Worm (Caenorhabditis elegans) whole organism, L4 larva: ENCODE results near the gene Y38H6A.1.

Source experiments
- F10B5.3 ChIP-seq: sonication (generic microtip); optimal IDR thresholded peaks from 2 replicates; lab custom pipeline; 2016; ENCODE audit warnings: mild to moderate bottlenecking, missing genetic modification characterization, missing compliant biosample characterization
- F44E2.7 ChIP-seq: fragments of 200-800 bp; sonication (Bioruptor generic); IDR thresholded peaks from 2 replicates; pipeline ENCODE4 v2.1.2; 2022; ENCODE audit warnings: missing genetic modification characterization, missing compliant biosample characterization
- F49E8.2 ChIP-seq: sonication (generic microtip); optimal IDR thresholded peaks from 2 replicates; lab custom pipeline; 2016; ENCODE audit warnings: missing compliant biosample characterization, mild to moderate bottlenecking, missing genetic modification characterization, borderline replicate concordance
- R02D3.7 ChIP-seq: fragments of 150-350 bp; sonication (generic microtip); optimal IDR thresholded peaks from 3 replicates; lab custom pipeline; 2014; ENCODE audit warnings: missing biosample characterization, missing genetic modification characterization
- Y48G9A.11 ChIP-seq: fragments of 200-800 bp; sonication (Bioruptor generic); IDR thresholded peaks from 2 replicates; pipeline ENCODE4 v1.3.6; 2022; ENCODE audit warnings: missing genetic modification reagents, missing genetic modification characterization, missing compliant biosample characterization
- ZK546.5 ChIP-seq, 2 experiments: sonication (generic microtip); optimal IDR thresholded peaks; 2 replicates each; lab custom pipeline; 2017; ENCODE audit warnings: missing biosample characterization in 2 of 2, missing genetic modification characterization in 2 of 2
- aha-1 ChIP-seq: fragments of 150-350 bp; peaks from one replicate; lab custom pipeline; 2014; ENCODE audit warnings: missing biosample characterization, missing genetic modification characterization
- ama-1 ChIP-seq: fragments of 150-350 bp; optimal IDR thresholded peaks from 2 replicates; lab custom pipeline; 2014; ENCODE audit warnings: inconsistent platforms, mixed read lengths
- ceh-28 ChIP-seq: fragments of 150-350 bp; optimal IDR thresholded peaks from 2 replicates; lab custom pipeline; 2014; ENCODE audit warnings: missing biosample characterization, missing genetic modification reagents, missing genetic modification characterization
- ces-1 ChIP-seq: fragments of 150-350 bp; sonication (generic microtip); optimal IDR thresholded peaks from 4 replicates; lab custom pipeline; 2014; ENCODE audit warnings: missing biosample characterization, missing genetic modification reagents, missing genetic modification characterization
- cey-2 ChIP-seq: sonication (generic microtip); optimal IDR thresholded peaks from 3 replicates; lab custom pipeline; 2017; ENCODE audit warnings: missing genetic modification characterization, mild to moderate bottlenecking, missing compliant biosample characterization, antibody characterized with exemption, borderline replicate concordance; ENCODE audit not compliant: insufficient read depth
- daf-12 ChIP-seq: fragments of 150-350 bp; optimal IDR thresholded peaks from 2 replicates; lab custom pipeline; 2014; ENCODE audit warnings: missing biosample characterization, missing genetic modification reagents, missing genetic modification characterization
- daf-19 ChIP-seq: fragments of 200-800 bp; sonication (Bioruptor generic); conservative IDR thresholded peaks from 2 replicates; pipeline ENCODE4 v1.3.6; 2022; ENCODE audit warnings: missing genetic modification characterization, missing compliant biosample characterization
- dve-1 ChIP-seq: sonication (generic microtip); optimal IDR thresholded peaks from 2 replicates; lab custom pipeline; 2017; ENCODE audit warnings: antibody characterized with exemption, mild to moderate bottlenecking, missing genetic modification characterization, missing compliant biosample characterization; ENCODE audit not compliant: insufficient read depth
- egl-43 ChIP-seq: fragments of 200-800 bp; sonication (Bioruptor generic); IDR thresholded peaks from 2 replicates; pipeline ENCODE4 v1.3.6; 2022; ENCODE audit warnings: missing genetic modification reagents, missing genetic modification characterization, missing compliant biosample characterization
- fkh-10 ChIP-seq: fragments of 150-350 bp; optimal IDR thresholded peaks from 2 replicates; lab custom pipeline; 2014; ENCODE audit warnings: missing biosample characterization, missing genetic modification reagents, missing genetic modification characterization
- jun-1 ChIP-seq: fragments of 150-350 bp; optimal IDR thresholded peaks from 2 replicates; lab custom pipeline; 2014; ENCODE audit warnings: missing biosample characterization, missing genetic modification reagents, missing genetic modification characterization
- lim-7 ChIP-seq: fragments of 200-800 bp; sonication (Bioruptor generic); IDR thresholded peaks from 2 replicates; pipeline ENCODE4 v1.3.6; 2022; ENCODE audit warnings: missing genetic modification characterization, missing compliant biosample characterization
- lin-13 ChIP-seq: fragments of 150-350 bp; optimal IDR thresholded peaks from 2 replicates; lab custom pipeline; 2014; ENCODE audit warnings: missing biosample characterization, missing genetic modification reagents, missing genetic modification characterization
- lir-3 ChIP-seq: sonication (generic microtip); optimal IDR thresholded peaks from 2 replicates; lab custom pipeline; 2016; ENCODE audit warnings: mild to moderate bottlenecking, missing genetic modification characterization, missing compliant biosample characterization
- madf-5 ChIP-seq, 2 experiments: fragments of 200-800 bp; sonication (Bioruptor generic); IDR thresholded peaks; 2 replicates each; pipeline ENCODE4 v1.3.6; 2022; ENCODE audit warnings: missing compliant biosample characterization in 2 of 2, missing genetic modification characterization in 2 of 2
- mxl-2 ChIP-seq: fragments of 200-800 bp; sonication (Bioruptor generic); conservative IDR thresholded peaks from 2 replicates; pipeline ENCODE4 v1.3.6; 2022; ENCODE audit warnings: missing genetic modification reagents, missing genetic modification characterization, missing compliant biosample characterization
- mxl-3 ChIP-seq: fragments of 200-800 bp; sonication (Bioruptor generic); optimal IDR thresholded peaks from 2 replicates; lab custom pipeline; 2018; ENCODE audit warnings: mild to moderate bottlenecking, missing genetic modification characterization, missing compliant biosample characterization
- nhr-41 ChIP-seq: fragments of 200-800 bp; sonication (Bioruptor generic); IDR thresholded peaks from 2 replicates; pipeline ENCODE4 v1.3.6; 2022; ENCODE audit warnings: missing genetic modification reagents, missing genetic modification characterization, missing compliant biosample characterization
- nhr-6 ChIP-seq: fragments of 150-350 bp; optimal IDR thresholded peaks from 2 replicates; lab custom pipeline; 2014; ENCODE audit warnings: missing biosample characterization, missing genetic modification characterization
- nhr-77 ChIP-seq: fragments of 150-350 bp; optimal IDR thresholded peaks from 2 replicates; lab custom pipeline; 2014; ENCODE audit warnings: missing biosample characterization, missing genetic modification characterization
- pha-4 ChIP-seq, 2 experiments: fragments of 150-350 bp in 1 of 2; fragments of 200-800 bp in 1 of 2; sonication (Bioruptor generic) in 1 of 2; IDR thresholded peaks in 1 of 2; optimal IDR thresholded peaks in 1 of 2; 2 replicates each; pipeline versions ENCODE4 v1.3.6 to Lab custom; 2014 to 2022; ENCODE audit warnings: missing genetic modification characterization in 2 of 2, missing genetic modification reagents in 2 of 2, missing biosample characterization in 1 of 2, missing compliant biosample characterization in 1 of 2
- skn-1 ChIP-seq: fragments of 150-350 bp; optimal IDR thresholded peaks from 2 replicates; lab custom pipeline; 2014; ENCODE audit warnings: missing biosample characterization, missing genetic modification characterization
- snpc-1.2 ChIP-seq: fragments of 200-800 bp; sonication (Bioruptor generic); IDR thresholded peaks from 2 replicates; pipeline ENCODE4 v1.3.6; 2022; ENCODE audit warnings: missing genetic modification reagents, missing genetic modification characterization, missing compliant biosample characterization
- snpc-4 ChIP-seq: fragments of 150-350 bp; optimal IDR thresholded peaks from 2 replicates; lab custom pipeline; 2014; ENCODE audit warnings: missing biosample characterization, missing genetic modification characterization
- tra-1 ChIP-seq: fragments of 200-800 bp; sonication (Bioruptor generic); IDR thresholded peaks from 2 replicates; pipeline ENCODE4 v1.3.6; 2022; ENCODE audit warnings: missing genetic modification reagents, missing genetic modification characterization, missing compliant biosample characterization
- unc-130 ChIP-seq: sonication (generic microtip); optimal IDR thresholded peaks from 2 replicates; lab custom pipeline; 2016; ENCODE audit warnings: missing genetic modification reagents, missing genetic modification characterization, missing compliant biosample characterization
- vab-7 ChIP-seq: fragments of 200-800 bp; sonication (Bioruptor generic); IDR thresholded peaks from 2 replicates; pipeline ENCODE4 v1.3.6; 2022; ENCODE audit warnings: missing genetic modification reagents, missing genetic modification characterization, missing compliant biosample characterization
- zfp-3 ChIP-seq: fragments of 200-800 bp; sonication (Bioruptor generic); conservative IDR thresholded peaks from 2 replicates; pipeline ENCODE4 v1.3.6; 2022; ENCODE audit warnings: missing genetic modification reagents, missing genetic modification characterization, missing compliant biosample characterization
- zip-2 ChIP-seq: fragments of 150-350 bp; optimal IDR thresholded peaks from 2 replicates; lab custom pipeline; 2014; ENCODE audit warnings: missing biosample characterization, missing genetic modification characterization
- ztf-11 ChIP-seq: fragments of 150-350 bp; optimal IDR thresholded peaks from 2 replicates; lab custom pipeline; 2014; ENCODE audit warnings: missing biosample characterization, missing genetic modification characterization

Gene Y38H6A.1

ce11 chrV:20325417-20325816 lies at the start of gene Y38H6A.1:
Gene Y38H6A.1 (plus strand): TSS chrV:20325717.
- no peak for TF ChIP-seq F44E2.7 (GFP tag; lab: Robert Waterston, UW)
- no peak for TF ChIP-seq R02D3.7 (tag; lab: Kevin White, UChicago)
- TF ChIP-seq nhr-77 (tag; lab: Kevin White, UChicago), result no peak
- TF ChIP-seq vab-7 (GFP tag; lab: Robert Waterston, UW), result no peak

- TF ChIP-seq ama-1 (lab: Kevin White, UChicago) (no peak), mxl-2 (GFP tag; lab: Robert Waterston, UW) (no peak), fkh-10 (GFP tag; lab: Kevin White, UChicago) (no peak), daf-12 (no peak), snpc-1.2 (GFP tag; lab: Robert Waterston, UW) (no peak), vab-7 (GFP tag; lab: Robert Waterston, UW) (no peak), aha-1 (tag; lab: Kevin White, UChicago) (no peak), dve-1 (no peak), egl-43 (GFP tag; lab: Robert Waterston, UW) (no peak), zfp-3 (GFP tag; lab: Robert Waterston, UW) (no peak), lim-7 (GFP tag; lab: Robert Waterston, UW) (no peak), ceh-28 (tag; lab: Kevin White, UChicago) (no peak)
Measured at ce11 chrV:20276923-20277322, 48.6 kb upstream of the Y38H6A.1 start.

- TF ChIP-seq mxl-3 (no peak), pha-4 (GFP tag; IDR thresholded peaks at IDR 0.05; lab: Robert Waterston, UW) (no peak), pha-4 (tag; optimal IDR thresholded peaks at IDR 0.05; lab: Kevin White, UChicago) (no peak), snpc-4 (no peak), tra-1 (GFP tag; lab: Robert Waterston, UW) (no peak), nhr-41 (no peak)
Measured at ce11 chrV:20279309-20279708, 46.2 kb upstream of the Y38H6A.1 start.

DNA sequence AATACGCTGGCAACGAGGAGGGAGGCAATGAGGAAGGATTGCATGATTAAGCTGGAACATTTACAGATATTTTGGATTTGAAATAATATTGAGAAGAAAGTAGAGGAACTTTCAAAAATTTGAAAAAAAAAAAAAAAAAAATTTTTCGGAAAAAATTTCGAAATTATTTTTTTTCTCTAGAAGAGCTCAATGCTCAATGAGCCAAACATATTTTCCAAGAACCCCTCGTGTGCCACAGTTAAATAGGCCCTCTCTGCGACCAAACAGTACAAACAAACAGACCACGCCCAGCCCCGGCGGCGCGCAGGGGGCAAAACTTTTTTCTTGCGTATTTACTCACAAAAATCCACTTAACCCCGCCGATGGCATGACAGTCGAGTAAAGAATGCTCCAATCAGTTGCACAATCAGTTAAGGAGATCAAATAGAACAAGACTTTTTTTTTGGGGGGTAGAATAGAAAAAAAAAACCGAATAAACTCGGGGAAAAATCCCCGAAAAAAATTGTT lies 45.7 kb upstream of the Y38H6A.1 start, which contains the start of gene pqn-94:
pqn-94 (minus strand) TSS at position 51 of the 507 bp plus-strand sequence.
- TF ChIP-seq lir-3 (tag; lab: Kevin White, UChicago) (no peak), tra-1 (GFP tag; lab: Robert Waterston, UW) (no peak), unc-130 (GFP tag; lab: Kevin White, UChicago) (no peak), zfp-3 (GFP tag; lab: Robert Waterston, UW) (no peak), F44E2.7 (GFP tag; lab: Robert Waterston, UW) (peak; percentile 90; the same call in 1 of the 2 replicates), skn-1 (no peak), egl-43 (GFP tag; lab: Robert Waterston, UW) (no peak)

- TF ChIP-seq daf-19 (GFP tag; lab: Robert Waterston, UW), result no peak
- no peak for TF ChIP-seq jun-1 (tag; lab: Kevin White, UChicago)
- TF ChIP-seq F44E2.7 (GFP tag; lab: Robert Waterston, UW), result peak; percentile 80; the same call in 1 of the 2 replicates
- 0 out of 4 replicates have a peak, but pooled peaks of 1 of the 2 experiments have one; percentile 21 for TF ChIP-seq madf-5 (GFP tag; IDR thresholded peaks at IDR 0.05; lab: Robert Waterston, UW)
- no peak for TF ChIP-seq mxl-2 (GFP tag; lab: Robert Waterston, UW)
- TF ChIP-seq, all 104 proteins: peak for 2
Measured at ce11 chrV:20282827-20283226, 42.7 kb upstream of the Y38H6A.1 start.

ce11 chrV:20289317-20289716 lies 36.2 kb upstream of the Y38H6A.1 start, which contains the start of gene mlt-4:
Gene mlt-4 (minus strand): TSS chrV:20289417.
- no peak for TF ChIP-seq nhr-77 (tag; lab: Kevin White, UChicago)
- no peak for TF ChIP-seq ztf-11
- TF ChIP-seq zip-2, result no peak
- no peak for TF ChIP-seq F49E8.2 (tag; lab: Kevin White, UChicago)
- no peak for TF ChIP-seq ZK546.5 (tag; optimal IDR thresholded peaks at IDR 0.05; lab: Kevin White, UChicago)
- no peak for TF ChIP-seq lim-7 (GFP tag; lab: Robert Waterston, UW)
- no peak for TF ChIP-seq F10B5.3 (tag; lab: Kevin White, UChicago)
- TF ChIP-seq Y48G9A.11 (GFP tag; lab: Robert Waterston, UW), result no peak
- no peak for TF ChIP-seq ces-1
- TF ChIP-seq lin-13, result no peak
- TF ChIP-seq nhr-6, result no peak
- TF ChIP-seq cey-2, result no peak
